Fruit fly (Drosophila melanogaster) Kc167 (cell line): ENCODE measurements around the gene CG13694.

Source experiments
- Myc ChIP-seq: fragments of >200 bp; optimal IDR thresholded peaks from 2 replicates; lab custom pipeline; 2017; ENCODE audit warnings: missing external identifiers
- Sin3A ChIP-seq: fragments of >200 bp; optimal IDR thresholded peaks from 2 replicates; lab custom pipeline; 2018; ENCODE audit warnings: missing external identifiers
- h ChIP-seq: fragments of >200 bp; optimal IDR thresholded peaks from 3 replicates; lab custom pipeline; 2018; ENCODE audit warnings: missing external identifiers
- insv ChIP-seq: fragments of >200 bp; optimal IDR thresholded peaks from 3 replicates; lab custom pipeline; 2018; ENCODE audit warnings: missing external identifiers
- psq ChIP-seq: fragments of >200 bp; optimal IDR thresholded peaks from 2 replicates; lab custom pipeline; 2017; ENCODE audit warnings: missing external identifiers
- ttk ChIP-seq: sonication (Bioruptor generic); optimal IDR thresholded peaks from 2 replicates; lab custom pipeline; 2017; ENCODE audit warnings: missing external identifiers

CG13694 gene

DNA sequence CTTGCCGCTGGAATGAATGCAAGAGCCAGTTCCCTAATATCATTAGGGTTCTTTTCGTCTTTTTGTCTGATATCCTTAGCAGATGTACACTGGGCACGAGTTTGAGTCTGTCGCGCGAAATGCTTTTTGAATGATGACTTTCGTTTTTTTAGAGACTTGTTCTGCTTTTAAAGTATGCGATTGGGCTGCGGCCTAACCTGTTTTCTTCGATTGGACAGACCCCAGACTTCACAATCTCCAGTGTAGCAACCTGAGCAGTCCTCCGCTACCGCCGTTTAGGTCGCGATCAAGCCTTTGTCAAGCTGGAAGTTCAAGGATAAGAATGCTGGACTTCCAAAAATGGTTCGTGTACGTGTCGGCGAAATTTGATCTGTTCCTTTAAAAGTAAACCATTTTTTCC lies 27.8 kb downstream of the CG13694 start:
- no peak for TF ChIP-seq psq (lab: Kevin White, UChicago)
- TF ChIP-seq ttk (lab: Kevin White, UChicago), result no peak
- TF ChIP-seq Sin3A, result no peak
- no peak for TF ChIP-seq insv (lab: Kevin White, UChicago)
- no peak for TF ChIP-seq Myc (lab: Kevin White, UChicago)
- no peak for TF ChIP-seq h (lab: Kevin White, UChicago)

DNA sequence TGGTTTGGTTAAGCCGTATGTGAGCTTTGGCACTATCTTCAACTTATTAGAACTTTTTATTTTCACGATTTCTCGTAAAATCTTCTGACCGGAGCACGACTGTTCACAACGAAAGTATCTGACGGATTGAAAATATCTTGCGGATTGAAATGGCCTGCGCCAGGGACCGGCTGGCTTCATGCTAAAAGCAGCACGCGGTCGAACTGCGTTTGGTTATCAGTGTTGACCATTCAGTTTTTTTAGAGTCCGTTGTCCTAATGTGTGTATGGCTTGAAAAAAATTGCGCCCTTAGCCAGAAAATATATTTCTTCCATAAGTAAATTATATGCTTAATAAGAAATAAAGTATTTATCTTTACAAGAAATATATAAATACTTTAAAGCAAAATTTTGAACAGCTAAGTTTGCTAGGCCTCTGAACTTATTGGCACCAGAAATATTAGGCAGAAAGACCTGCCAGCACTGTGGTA lies 29.0 kb downstream of the CG13694 start, which contains the start of gene net:
Gene net, minus strand, starts transcription at position 133 of the 469 bp plus-strand sequence.
- no peak for TF ChIP-seq insv (lab: Kevin White, UChicago)
- no peak for TF ChIP-seq psq (lab: Kevin White, UChicago)
- no peak for TF ChIP-seq h (lab: Kevin White, UChicago)
- TF ChIP-seq Sin3A, result no peak
- TF ChIP-seq Myc (lab: Kevin White, UChicago), result no peak
- no peak for TF ChIP-seq ttk (lab: Kevin White, UChicago)

DNA sequence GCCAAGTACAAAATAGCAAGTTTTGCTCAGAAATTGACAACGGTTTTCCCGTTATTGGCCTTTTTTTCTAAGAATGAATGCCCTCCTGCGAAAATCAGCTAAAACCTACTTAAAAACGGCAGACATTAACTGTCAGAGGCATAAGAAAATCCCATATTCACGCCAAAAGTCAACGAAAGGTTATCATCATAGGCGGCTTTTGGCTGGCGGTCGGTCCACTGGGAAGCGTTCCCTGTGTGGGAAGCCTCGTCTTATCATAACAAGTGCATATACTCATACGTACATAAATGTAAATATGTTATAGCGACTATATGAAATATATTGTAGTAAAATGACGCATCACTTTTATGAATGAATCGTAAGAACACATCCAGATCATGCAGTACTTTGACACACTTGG lies 30.6 kb downstream of the CG13694 start:
- TF ChIP-seq ttk (lab: Kevin White, UChicago), result no peak
- no peak for TF ChIP-seq h (lab: Kevin White, UChicago)
- no peak for TF ChIP-seq Sin3A
- no peak for TF ChIP-seq insv (lab: Kevin White, UChicago)
- no peak for TF ChIP-seq psq (lab: Kevin White, UChicago)
- TF ChIP-seq Myc (lab: Kevin White, UChicago), result no peak

DNA sequence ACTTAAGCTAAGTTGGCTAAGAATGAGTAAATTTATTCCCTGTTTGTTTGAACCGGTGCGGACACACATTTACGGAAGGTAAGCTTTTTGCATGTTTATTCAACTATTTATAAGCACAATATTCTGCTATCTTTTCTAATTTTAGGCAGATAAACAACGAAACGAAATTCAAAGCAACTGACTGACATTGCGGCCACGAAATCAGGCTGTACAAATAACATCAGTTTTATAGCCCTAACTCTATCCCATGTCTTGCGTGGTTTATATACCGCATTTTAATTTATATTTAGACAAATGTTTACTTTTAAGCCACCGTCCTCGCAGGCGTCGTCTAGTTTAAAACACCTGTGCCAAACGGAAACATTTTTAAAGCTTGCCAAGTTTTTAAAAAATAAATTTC lies 31.2 kb downstream of the CG13694 start:
- no peak for TF ChIP-seq Sin3A
- TF ChIP-seq ttk (lab: Kevin White, UChicago), result no peak

DNA sequence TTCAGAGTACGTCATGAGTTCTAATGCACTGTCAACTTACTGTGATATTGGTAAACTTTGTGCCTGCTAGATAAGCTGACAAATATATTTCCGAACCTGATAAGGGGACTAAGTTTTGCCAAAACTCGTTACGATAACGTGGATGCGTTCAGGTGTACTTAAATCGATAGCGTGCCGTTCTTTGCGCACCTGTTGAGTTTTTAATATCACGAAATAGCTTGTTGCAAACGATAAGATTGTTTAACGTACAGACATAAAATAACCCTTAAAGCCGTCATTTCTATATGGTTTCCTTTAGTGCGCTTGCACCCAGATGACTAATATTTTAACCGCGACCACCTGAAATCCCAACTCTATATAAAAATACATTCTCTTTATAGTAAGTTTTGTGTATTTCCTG lies 34.2 kb downstream of the CG13694 start:
- TF ChIP-seq insv (lab: Kevin White, UChicago) (no peak), Sin3A (no peak), Myc (lab: Kevin White, UChicago) (no peak), ttk (lab: Kevin White, UChicago) (no peak), h (lab: Kevin White, UChicago) (no peak), psq (lab: Kevin White, UChicago) (no peak)

DNA sequence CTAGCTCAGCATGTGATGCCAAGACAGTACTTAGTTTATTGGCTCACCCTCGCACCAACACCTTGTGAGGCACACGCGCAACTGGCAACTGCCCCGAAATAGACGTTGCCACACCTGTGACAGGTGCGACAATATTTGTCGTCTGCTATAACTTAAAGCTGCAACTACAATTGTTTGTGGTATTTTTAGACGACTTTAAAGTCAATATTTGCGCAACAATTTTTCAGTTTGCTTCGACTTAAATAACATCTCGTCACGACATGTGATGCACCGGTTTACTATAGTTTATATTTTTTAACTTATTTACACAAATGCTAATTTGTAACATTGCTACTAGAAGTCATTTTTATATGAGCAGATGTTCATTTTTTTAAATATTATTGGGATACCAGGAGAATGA lies 35.1 kb downstream of the CG13694 start:
- TF ChIP-seq Sin3A, result no peak
- TF ChIP-seq h (lab: Kevin White, UChicago), result no peak
- TF ChIP-seq Myc (lab: Kevin White, UChicago), result no peak
- TF ChIP-seq ttk (lab: Kevin White, UChicago), result no peak
- no peak for TF ChIP-seq psq (lab: Kevin White, UChicago)
- no peak for TF ChIP-seq insv (lab: Kevin White, UChicago)

DNA sequence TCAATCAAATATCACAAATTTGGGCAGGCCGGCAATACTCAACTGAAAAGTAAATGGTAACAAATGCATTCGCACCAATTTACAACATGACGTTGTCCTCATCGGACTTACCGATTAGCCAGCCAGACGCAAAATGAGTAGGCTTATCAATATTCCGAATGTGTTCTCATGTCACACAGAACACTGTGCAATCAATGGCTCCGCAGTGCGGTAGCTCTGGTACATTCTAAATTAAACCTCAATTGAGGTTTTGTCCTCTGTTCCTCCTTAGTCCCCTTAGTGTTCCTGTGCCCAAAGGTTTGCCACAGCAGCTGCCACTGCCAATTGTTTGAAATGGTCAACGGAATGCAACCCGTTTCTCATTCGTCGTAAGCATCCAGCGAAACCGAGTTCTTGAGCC lies 37.5 kb downstream of the CG13694 start:
- TF ChIP-seq insv (lab: Kevin White, UChicago) (no peak), psq (lab: Kevin White, UChicago) (no peak), ttk (lab: Kevin White, UChicago) (no peak), Myc (lab: Kevin White, UChicago) (no peak), h (lab: Kevin White, UChicago) (no peak), Sin3A (no peak)

DNA sequence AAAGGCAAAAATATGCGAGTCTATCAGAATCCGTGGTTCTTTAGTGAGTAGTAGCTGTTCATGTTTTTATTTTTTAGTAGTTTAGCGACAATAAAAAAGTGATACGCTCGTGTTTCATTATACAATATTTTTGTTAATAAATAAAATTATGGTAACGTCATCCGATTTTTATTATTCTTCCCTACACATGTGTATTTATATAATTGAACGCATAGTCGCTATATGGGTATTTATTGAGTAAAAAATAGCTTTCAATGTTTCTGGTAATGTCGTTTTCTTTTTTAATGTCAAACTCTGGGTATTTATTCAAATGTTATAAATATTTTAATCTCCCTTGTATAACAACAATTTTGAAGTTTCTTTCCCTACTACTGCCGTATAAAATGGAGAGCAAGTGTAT lies 40.2 kb downstream of the CG13694 start, which contains the start of gene CG11374:
Gene CG11374, plus strand, starts transcription at position 301 of the 400 bp plus-strand sequence.
- no peak for TF ChIP-seq Sin3A
- TF ChIP-seq Myc (lab: Kevin White, UChicago), result no peak
- no peak for TF ChIP-seq insv (lab: Kevin White, UChicago)
- no peak for TF ChIP-seq h (lab: Kevin White, UChicago)
- TF ChIP-seq psq (lab: Kevin White, UChicago), result no peak
- no peak for TF ChIP-seq ttk (lab: Kevin White, UChicago)

DNA sequence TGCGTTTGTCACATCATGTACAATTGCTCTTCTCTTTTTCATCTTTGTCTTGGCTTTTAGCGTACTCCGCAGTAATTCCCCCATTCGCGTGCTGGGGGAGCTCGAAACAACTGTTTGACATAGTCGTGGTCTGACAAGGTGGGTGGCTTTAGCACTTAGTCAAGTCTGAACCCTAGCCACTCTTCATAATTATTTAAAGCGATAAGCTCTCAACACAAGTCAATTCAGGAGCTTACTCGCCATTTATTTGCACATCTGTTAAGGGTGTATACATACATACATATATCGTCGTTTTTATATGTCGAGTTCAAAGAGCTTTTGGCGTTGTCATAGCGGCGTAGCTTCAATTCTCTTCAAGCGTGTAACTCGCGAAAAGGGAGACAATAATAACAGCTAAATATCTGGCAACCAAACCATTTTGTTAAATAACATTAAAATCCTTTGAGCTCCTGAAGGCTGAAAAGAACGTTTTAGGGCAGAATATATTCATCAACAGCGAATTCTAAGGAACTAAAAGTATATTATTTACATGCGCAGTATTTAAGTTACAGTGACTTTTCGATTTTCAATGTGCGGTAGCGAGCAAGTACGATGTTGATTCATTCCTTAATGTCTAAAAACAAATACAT lies 42.4 kb downstream of the CG13694 start:
- TF ChIP-seq psq (lab: Kevin White, UChicago) (no peak), ttk (lab: Kevin White, UChicago) (no peak), insv (lab: Kevin White, UChicago) (no peak), Myc (lab: Kevin White, UChicago) (no peak), h (lab: Kevin White, UChicago) (no peak), Sin3A (no peak)

DNA sequence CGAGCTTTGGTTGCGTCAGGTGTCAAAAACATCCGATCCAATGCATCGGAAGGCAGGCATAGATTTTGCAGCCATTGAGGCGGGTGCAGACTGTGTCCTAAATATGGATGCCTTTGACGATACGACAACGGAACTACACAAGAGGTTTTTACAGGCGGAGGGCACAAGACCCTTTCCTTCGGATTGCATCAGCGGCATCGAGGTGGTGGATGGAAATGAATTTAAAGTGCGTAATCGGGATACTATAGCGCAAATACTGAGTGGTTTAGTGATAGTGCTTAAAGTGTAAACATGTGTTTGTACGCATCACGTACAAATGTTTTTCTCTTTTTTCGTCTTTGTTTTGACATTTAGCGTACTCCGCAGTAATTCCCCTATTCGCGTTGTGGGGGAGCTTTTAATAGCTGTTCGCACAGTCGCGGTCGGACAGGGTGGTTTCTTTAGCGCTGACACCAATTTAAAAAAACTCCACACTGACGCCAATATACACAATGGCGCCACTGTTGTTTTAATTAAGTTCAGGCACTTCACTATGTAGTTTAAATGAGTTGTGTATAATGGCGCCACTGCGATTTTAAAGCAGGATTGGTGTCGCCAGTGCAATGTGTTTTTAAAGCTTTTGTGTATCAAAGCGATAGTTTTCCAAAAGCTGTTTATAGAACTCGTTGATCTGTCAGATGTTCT lies 43.4 kb downstream of the CG13694 start:
- TF ChIP-seq psq (lab: Kevin White, UChicago) (peak; percentile 27), Sin3A (no peak), ttk (lab: Kevin White, UChicago) (no peak)

DNA sequence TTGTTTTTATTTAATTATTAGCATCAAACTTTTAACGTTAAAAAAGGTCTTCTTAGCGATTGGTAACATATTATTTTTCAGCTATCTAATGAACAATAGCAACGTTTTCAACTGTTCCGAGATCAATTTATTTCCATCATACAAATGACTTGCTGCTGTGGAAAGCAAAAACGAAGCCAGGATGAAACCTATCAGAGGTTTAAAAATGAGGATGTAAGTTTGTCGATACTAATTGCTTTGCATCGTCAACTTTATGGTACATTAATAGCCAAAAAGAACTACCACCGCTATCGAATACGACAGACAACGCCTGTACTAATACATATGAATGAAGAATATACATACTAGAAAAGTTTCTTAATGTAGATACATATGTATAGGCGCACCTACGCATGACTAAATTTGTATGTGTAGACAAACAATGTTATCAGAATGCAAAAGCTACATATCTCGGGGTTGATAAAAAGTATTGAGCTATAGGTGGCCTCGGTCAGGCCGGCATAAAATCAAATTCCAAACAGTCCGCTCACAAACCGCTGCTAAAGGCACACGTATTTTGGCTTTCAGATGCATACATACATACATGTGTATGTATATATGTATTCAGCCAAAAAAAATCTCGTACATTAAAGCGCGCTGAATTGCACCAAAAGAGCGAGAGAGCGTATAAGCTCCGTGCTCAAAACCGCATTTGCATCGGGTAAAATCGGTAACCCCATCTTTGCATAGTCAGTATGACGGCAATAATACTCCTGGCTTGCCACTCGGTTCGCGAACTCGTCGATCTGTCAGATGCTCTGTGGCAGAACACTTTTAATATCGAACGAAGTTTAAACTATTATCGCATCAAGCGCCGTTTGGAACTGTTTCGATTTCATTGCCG lies 44.2 kb downstream of the CG13694 start:
- no peak for TF ChIP-seq insv (lab: Kevin White, UChicago)
- TF ChIP-seq Sin3A, result no peak
